Worm (Caenorhabditis elegans) whole organism, L3 larva: Measurements from ENCODE around the gene E02H4.5.

Experiments used
- ama-1 ChIP-seq: fragments of 150-350 bp; optimal IDR thresholded peaks from 2 replicates; lab custom pipeline; 2018
- ceh-82 ChIP-seq: fragments of 150-350 bp; optimal IDR thresholded peaks from 2 replicates; lab custom pipeline; 2014; ENCODE audit warnings: missing biosample characterization, missing genetic modification characterization
- elt-2 ChIP-seq: sonication (generic microtip); optimal IDR thresholded peaks from 2 replicates; lab custom pipeline; 2016; ENCODE audit warnings: missing genetic modification reagents, mild to moderate bottlenecking, missing genetic modification characterization, missing compliant biosample characterization
- elt-3 ChIP-seq, 3 experiments: fragments of 150-350 bp in 1 of 3; sonication (generic microtip) in 2 of 3; optimal IDR thresholded peaks; 2 replicates in 2 of 3; 4 replicates in 1 of 3; lab custom pipeline; 2014 to 2017; ENCODE audit warnings: missing biosample characterization in 3 of 3, missing genetic modification characterization in 3 of 3
- nhr-11 ChIP-seq: fragments of 150-350 bp; optimal IDR thresholded peaks from 2 replicates; lab custom pipeline; 2014; ENCODE audit warnings: missing biosample characterization, missing genetic modification characterization
- nhr-237 ChIP-seq: fragments of 150-350 bp; optimal IDR thresholded peaks from 2 replicates; lab custom pipeline; 2014; ENCODE audit warnings: missing biosample characterization, missing genetic modification characterization
- pqm-1 ChIP-seq: fragments of 150-350 bp; optimal IDR thresholded peaks from 2 replicates; lab custom pipeline; 2017; ENCODE audit warnings: missing biosample characterization, missing genetic modification characterization, inconsistent platforms
- skn-1 ChIP-seq: fragments of 150-350 bp; optimal IDR thresholded peaks from 2 replicates; lab custom pipeline; 2014; ENCODE audit warnings: missing biosample characterization, missing genetic modification characterization
- ztf-11 ChIP-seq: fragments of 150-350 bp; optimal IDR thresholded peaks from 2 replicates; lab custom pipeline; 2014; ENCODE audit warnings: missing biosample characterization, missing genetic modification characterization

DNA sequence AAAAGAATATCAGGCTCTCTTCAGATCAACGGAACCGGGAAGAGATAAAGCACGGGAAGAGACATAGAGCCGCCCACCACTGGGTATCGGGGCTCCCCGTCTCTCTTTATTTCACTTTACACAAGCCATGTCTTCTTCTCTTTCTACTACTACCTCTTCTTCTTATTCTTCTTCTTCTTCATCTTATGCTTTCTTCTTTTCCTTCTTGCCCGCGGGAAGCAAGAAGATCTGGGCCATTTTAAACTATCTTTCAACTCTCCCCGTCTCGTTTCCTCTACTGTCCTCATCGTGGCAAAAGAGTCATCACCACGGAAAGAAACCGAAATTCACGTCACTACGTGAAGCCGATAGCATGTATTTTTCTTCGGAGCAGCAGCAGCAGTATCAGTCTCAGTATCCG is 37.7 kb upstream of the E02H4.5 start:
- TF ChIP-seq ama-1 (no peak), nhr-237 (tag; lab: Kevin White, UChicago) (no peak), ceh-82 (tag; lab: Kevin White, UChicago) (no peak), elt-2 (tag; lab: Kevin White, UChicago) (no peak), elt-3 (tag; optimal IDR thresholded peaks at IDR 0.05; lab: Kevin White, UChicago) (no peak), ztf-11 (tag; lab: Kevin White, UChicago) (no peak), nhr-11 (no peak), skn-1 (tag; lab: Kevin White, UChicago) (no peak), pqm-1 (tag; lab: Kevin White, UChicago) (no peak)
